Worm (Caenorhabditis elegans): ENCODE data around the gene T04A8.8.

Gene T04A8.8

DNA sequence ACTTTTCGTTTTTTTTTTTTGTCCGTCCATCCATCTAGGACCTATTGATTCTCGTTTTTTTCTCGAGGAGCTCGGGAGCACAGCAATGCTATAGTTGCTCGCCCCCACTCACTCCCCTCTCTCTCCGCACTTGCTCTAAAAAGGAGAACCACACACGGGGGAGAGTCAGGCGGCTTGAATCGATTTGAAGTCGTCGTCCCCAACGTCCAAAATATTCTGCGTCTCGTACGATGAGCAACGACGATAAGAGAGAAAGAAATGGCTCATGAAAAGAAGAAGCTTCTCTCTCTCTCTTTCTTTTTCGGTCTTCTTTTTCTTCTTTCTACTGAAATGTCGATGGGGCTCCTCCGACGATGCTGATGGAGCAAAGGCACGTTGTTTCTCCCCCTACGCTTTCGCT is 37.4 kb upstream of the T04A8.8 start:
- TF ChIP-seq lin-39 (tag; optimal IDR thresholded peaks at IDR 0.05) (no peak), lin-29 (GFP tag; IDR thresholded peaks at IDR 0.05) (no peak), aha-1 (tag) (peak; percentile 97), unc-39 (tag; optimal IDR thresholded peaks at IDR 0.05) (no peak), nhr-11 (tag; optimal IDR thresholded peaks at IDR 0.05) (peak; percentile 9), ztf-7 (tag; optimal IDR thresholded peaks at IDR 0.05) (no peak), zip-11 (GFP tag; IDR thresholded peaks at IDR 0.05) (no peak), R02D3.7 (tag; optimal IDR thresholded peaks at IDR 0.05) (no peak), zag-1 (tag; optimal IDR thresholded peaks at IDR 0.05) (no peak), ceh-62 (tag; optimal IDR thresholded peaks at IDR 0.05) (no peak), ama-1 (optimal IDR thresholded peaks at IDR 0.05) (no peak), hlh-30 (tag; optimal IDR thresholded peaks at IDR 0.05; ENCODE audit: insufficient read depth) (peak; percentile 81), dmd-8 (GFP tag; IDR thresholded peaks at IDR 0.05) (no peak), php-3 (GFP tag; IDR thresholded peaks at IDR 0.05) (no peak), ztf-11 (tag; optimal IDR thresholded peaks at IDR 0.05) (no peak), lin-15B (tag; optimal IDR thresholded peaks at IDR 0.05) (no peak), jun-1 (tag; optimal IDR thresholded peaks at IDR 0.05) (no peak), zfp-2 (tag; optimal IDR thresholded peaks at IDR 0.05) (no peak), ceh-82 (tag; optimal IDR thresholded peaks at IDR 0.05) (no peak), daf-12 (tag; optimal IDR thresholded peaks at IDR 0.05) (no peak), mdl-1 (tag; optimal IDR thresholded peaks at IDR 0.05) (peak in 1 of 2 experiments; percentile 65), egl-27 (tag; optimal IDR thresholded peaks at IDR 0.05) (no peak), ceh-32 (tag; optimal IDR thresholded peaks at IDR 0.05; ENCODE audit: poor library complexity) (no peak), lin-38 (GFP tag; IDR thresholded peaks at IDR 0.05) (no peak), hlh-11 (tag; optimal IDR thresholded peaks at IDR 0.05) (peak; percentile 22), mdt-29 (GFP tag; IDR thresholded peaks at IDR 0.05) (no peak), duxl-1 (tag; optimal IDR thresholded peaks at IDR 0.05; ENCODE audit: poor library complexity) (no peak), nhr-25 (tag; optimal IDR thresholded peaks at IDR 0.05; ENCODE audit: borderline replicate concordance, insufficient read depth) (no peak), saeg-2 (GFP tag; IDR thresholded peaks at IDR 0.05) (no peak), tra-1 (GFP tag; IDR thresholded peaks at IDR 0.05) (no peak), madf-5 (GFP tag; IDR thresholded peaks at IDR 0.05) (no peak), F44E2.7 (GFP tag; IDR thresholded peaks at IDR 0.05) (no peak), gei-8 (GFP tag; optimal IDR thresholded peaks at IDR 0.05) (no peak), dpl-1 (GFP tag; optimal IDR thresholded peaks at IDR 0.05) (peak; percentile 18), arid-1 (GFP tag; conservative IDR thresholded peaks at IDR 0.05) (no peak), daf-19 (GFP tag; conservative IDR thresholded peaks at IDR 0.05) (no peak), Y105C5A.15 (GFP tag; IDR thresholded peaks at IDR 0.05) (no peak), zip-2 (tag; optimal IDR thresholded peaks at IDR 0.05) (no peak), Y5F2A.4 (GFP tag; optimal IDR thresholded peaks at IDR 0.05) (no peak), unc-62 (GFP tag; optimal IDR thresholded peaks at IDR 0.05 in 1 of 2) (no peak), unc-62 (tag; optimal IDR thresholded peaks at IDR 0.05) (no peak), unc-130 (GFP tag; optimal IDR thresholded peaks at IDR 0.05) (no peak), attf-4 (tag; optimal IDR thresholded peaks at IDR 0.05) (no peak), Y75B8A.6 (GFP tag; IDR thresholded peaks at IDR 0.05) (no peak), F37D6.2 (tag; optimal IDR thresholded peaks at IDR 0.05) (peak; percentile 53), nhr-42 (GFP tag; IDR thresholded peaks at IDR 0.05) (no peak), nhr-76 (tag; optimal IDR thresholded peaks at IDR 0.05) (no peak), hmg-1.1 (GFP tag; IDR thresholded peaks at IDR 0.05) (peak; percentile 73), mes-2 (tag; optimal IDR thresholded peaks at IDR 0.05; ENCODE audit: poor library complexity, severe bottlenecking) (no peak), pqm-1 (tag; optimal IDR thresholded peaks at IDR 0.05) (no peak), hif-1 (tag; optimal IDR thresholded peaks at IDR 0.05) (peak in 1 of 2 experiments; percentile 28), nhr-48 (tag; optimal IDR thresholded peaks at IDR 0.05) (no peak), nhr-237 (tag; optimal IDR thresholded peaks at IDR 0.05) (no peak)
